Worm (Caenorhabditis elegans): ENCODE measurements around the gene C02F5.14.

DNA sequence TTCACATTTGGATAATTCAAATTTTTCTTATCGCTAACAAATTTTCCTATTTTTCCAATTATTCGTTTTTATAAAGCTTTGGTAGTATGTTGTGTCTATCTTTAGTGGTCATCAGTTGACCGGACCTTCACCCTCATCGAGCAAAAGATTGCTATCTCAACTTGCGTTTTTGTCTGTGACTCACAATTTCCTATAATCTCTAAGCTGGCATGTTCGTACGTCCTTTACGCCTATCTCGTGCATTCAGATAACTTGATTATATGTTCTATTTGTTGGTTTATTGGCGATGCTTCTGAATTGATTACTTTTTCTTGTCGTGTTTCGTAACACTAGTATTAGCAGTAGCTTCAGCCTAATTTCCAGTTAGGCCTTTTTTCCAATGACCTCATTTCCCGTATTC, 44.3 kb upstream of the C02F5.14 start:
- no peak for TF ChIP-seq ceh-2 (tag; optimal IDR thresholded peaks at IDR 0.05)
- TF ChIP-seq ceh-18 (tag; optimal IDR thresholded peaks at IDR 0.05), result no peak
- no peak for TF ChIP-seq ztf-16 (tag; optimal IDR thresholded peaks at IDR 0.05)
- no peak for TF ChIP-seq ama-1 (optimal IDR thresholded peaks at IDR 0.05)
- no peak for TF ChIP-seq pha-2 (tag; optimal IDR thresholded peaks at IDR 0.05)
- TF ChIP-seq elt-2 (tag; optimal IDR thresholded peaks at IDR 0.05), result peak; percentile 21
- TF ChIP-seq gmeb-2 (tag; optimal IDR thresholded peaks at IDR 0.05), result no peak
- no peak for TF ChIP-seq lin-11 (tag; optimal IDR thresholded peaks at IDR 0.05)
- no peak for TF ChIP-seq dmd-4 (tag; optimal IDR thresholded peaks at IDR 0.05; ENCODE audit: borderline replicate concordance)
- TF ChIP-seq ceh-30 (tag; optimal IDR thresholded peaks at IDR 0.05), result no peak
- TF ChIP-seq nhr-11 (tag; optimal IDR thresholded peaks at IDR 0.05), result no peak
- no peak for TF ChIP-seq ceh-22 (tag; optimal IDR thresholded peaks at IDR 0.05)
- no peak for TF ChIP-seq pha-4 (tag; optimal IDR thresholded peaks at IDR 0.05)
